Fruit fly (Drosophila melanogaster) whole organism, embryonic: ENCODE data around the gene CG43867.

Source experiments
- Awh ChIP-seq: fragments of 200-800 bp; sonication (Bioruptor generic); IDR thresholded peaks from 2 replicates; pipeline ENCODE4, ENCODE4 v1.3.6; 2022; ENCODE audit warnings: missing biosample characterization, missing genetic modification characterization
- CG10209 ChIP-seq: fragments of 200-800 bp; sonication (Bioruptor generic); optimal IDR thresholded peaks from 3 replicates; lab custom pipeline; 2017; ENCODE audit warnings: missing biosample characterization, mild to moderate bottlenecking, missing genetic modification characterization, missing genetic modification reagents
- CG11723 ChIP-seq: fragments of 200-800 bp; sonication (Bioruptor generic); optimal IDR thresholded peaks from 2 replicates; lab custom pipeline; 2017; ENCODE audit warnings: missing biosample characterization, mild to moderate bottlenecking, missing genetic modification characterization
- CG12219 ChIP-seq: fragments of 200-800 bp; sonication (Bioruptor generic); optimal IDR thresholded peaks from 3 replicates; lab custom pipeline; 2018; ENCODE audit warnings: missing biosample characterization, mild to moderate bottlenecking, missing genetic modification characterization
- CG12769 ChIP-seq: fragments of 200-800 bp; sonication (Bioruptor generic); optimal IDR thresholded peaks from 2 replicates; lab custom pipeline; 2019; ENCODE audit warnings: missing biosample characterization, mild to moderate bottlenecking, missing genetic modification characterization, moderate library complexity
- CG13424 ChIP-seq: fragments of 200-800 bp; sonication (Bioruptor generic); optimal IDR thresholded peaks from 2 replicates; lab custom pipeline; 2019; ENCODE audit warnings: missing biosample characterization, mild to moderate bottlenecking, missing genetic modification characterization, moderate library complexity
- CG15601 ChIP-seq: fragments of 200-800 bp; sonication (Bioruptor generic); optimal IDR thresholded peaks from 3 replicates; lab custom pipeline; 2019; ENCODE audit warnings: missing biosample characterization, mild to moderate bottlenecking, missing genetic modification characterization, moderate library complexity
- CG17912 ChIP-seq: fragments of 200-800 bp; sonication (Bioruptor generic); optimal IDR thresholded peaks from 2 replicates; lab custom pipeline; 2018; ENCODE audit warnings: missing biosample characterization, mild to moderate bottlenecking, missing genetic modification characterization
- CG18619 ChIP-seq: fragments of 200-800 bp; sonication (Bioruptor generic); optimal IDR thresholded peaks from 3 replicates; lab custom pipeline; 2017; ENCODE audit warnings: missing biosample characterization, mild to moderate bottlenecking, missing genetic modification characterization
- CG3065 ChIP-seq: fragments of 200-800 bp; sonication (Bioruptor generic); optimal IDR thresholded peaks from 2 replicates; lab custom pipeline; 2016; ENCODE audit warnings: missing biosample characterization, missing genetic modification characterization
- CG31365 ChIP-seq: fragments of 200-800 bp; sonication (Bioruptor generic); optimal IDR thresholded peaks from 2 replicates; lab custom pipeline; 2018; ENCODE audit warnings: missing biosample characterization, mild to moderate bottlenecking, missing genetic modification characterization
- CG32532 ChIP-seq: fragments of 200-800 bp; sonication (Bioruptor generic); IDR thresholded peaks from 2 replicates; pipeline ENCODE4 v1.3.6; 2022; ENCODE audit warnings: missing biosample characterization, missing genetic modification characterization
- CG33213 ChIP-seq: fragments of 200-800 bp; sonication (Bioruptor generic); optimal IDR thresholded peaks from 3 replicates; lab custom pipeline; 2016; ENCODE audit warnings: missing biosample characterization, missing genetic modification characterization
- CG33557 ChIP-seq: fragments of 200-800 bp; sonication (Bioruptor generic); optimal IDR thresholded peaks from 2 replicates; lab custom pipeline; 2019; ENCODE audit warnings: missing biosample characterization, mild to moderate bottlenecking, missing genetic modification characterization, moderate library complexity
- CG4617 ChIP-seq: fragments of 200-800 bp; sonication (Bioruptor generic); optimal IDR thresholded peaks from 3 replicates; lab custom pipeline; 2016; ENCODE audit warnings: missing biosample characterization, missing genetic modification characterization, borderline replicate concordance
- CG4820 ChIP-seq: fragments of 200-800 bp; sonication (Bioruptor generic); optimal IDR thresholded peaks from 3 replicates; lab custom pipeline; 2016; ENCODE audit warnings: missing biosample characterization, missing genetic modification characterization
- CG6654 ChIP-seq: fragments of 200-800 bp; sonication (Bioruptor generic); optimal IDR thresholded peaks from 2 replicates; lab custom pipeline; 2017; ENCODE audit warnings: missing biosample characterization, mild to moderate bottlenecking, missing genetic modification characterization
- CG6683 ChIP-seq: fragments of 200-800 bp; sonication (Bioruptor generic); optimal IDR thresholded peaks from 2 replicates; lab custom pipeline; 2017; ENCODE audit warnings: missing biosample characterization, mild to moderate bottlenecking, missing genetic modification characterization, missing genetic modification reagents
- CG7271 ChIP-seq: fragments of 200-800 bp; sonication (Bioruptor generic); optimal IDR thresholded peaks from 2 replicates; lab custom pipeline; 2018; ENCODE audit warnings: missing biosample characterization, mild to moderate bottlenecking, missing genetic modification characterization, moderate library complexity
- CG8290 ChIP-seq, 3 experiments: fragments of 200-800 bp; sonication (Bioruptor generic); optimal IDR thresholded peaks; 2 replicates each; lab custom pipeline; 2016 to 2019; ENCODE audit warnings: missing biosample characterization in 3 of 3, missing genetic modification characterization in 3 of 3, mild to moderate bottlenecking in 2 of 3, moderate library complexity in 1 of 3
- CG9609 ChIP-seq: fragments of 200-800 bp; sonication (Bioruptor generic); optimal IDR thresholded peaks from 3 replicates; lab custom pipeline; 2016; ENCODE audit warnings: missing biosample characterization, missing genetic modification characterization
- Dbx ChIP-seq: fragments of 200-800 bp; sonication (Bioruptor generic); IDR thresholded peaks from 3 replicates; pipeline ENCODE4 v1.3.6; 2022; ENCODE audit warnings: missing biosample characterization, missing genetic modification characterization
- E2f2 ChIP-seq: fragments of 200-800 bp; sonication (Bioruptor generic); IDR thresholded peaks from 2 replicates; pipeline ENCODE4 v1.3.6; 2022; ENCODE audit warnings: missing biosample characterization, missing genetic modification characterization
- Ets97D ChIP-seq: fragments of 200-800 bp; sonication (Bioruptor generic); optimal IDR thresholded peaks from 3 replicates; lab custom pipeline; 2016; ENCODE audit warnings: missing biosample characterization, missing genetic modification characterization
- Hr3 ChIP-seq: fragments of 200-800 bp; sonication (Bioruptor generic); optimal IDR thresholded peaks from 3 replicates; lab custom pipeline; 2016; ENCODE audit warnings: missing biosample characterization, missing genetic modification characterization
- Hr51 ChIP-seq, 2 experiments: fragments of 200-800 bp; sonication (Bioruptor generic); optimal IDR thresholded peaks; 2 replicates in 1 of 2; 3 replicates in 1 of 2; lab custom pipeline; 2016 to 2018; ENCODE audit warnings: missing biosample characterization in 2 of 2, missing genetic modification characterization in 2 of 2, mild to moderate bottlenecking in 1 of 2, moderate library complexity in 1 of 2
- MTF-1 ChIP-seq: fragments of 200-800 bp; sonication (Bioruptor generic); optimal IDR thresholded peaks from 2 replicates; lab custom pipeline; 2018; ENCODE audit warnings: missing biosample characterization, mild to moderate bottlenecking, missing genetic modification characterization, borderline replicate concordance
- Nf-YC ChIP-seq: fragments of 200-800 bp; optimal IDR thresholded peaks from 3 replicates; lab custom pipeline; 2019; ENCODE audit warnings: missing biosample characterization, mild to moderate bottlenecking, missing genetic modification characterization, moderate library complexity
- PHDP ChIP-seq: fragments of 200-800 bp; sonication (Bioruptor generic); optimal IDR thresholded peaks from 3 replicates; lab custom pipeline; 2018; ENCODE audit warnings: missing biosample characterization, mild to moderate bottlenecking, missing genetic modification characterization, moderate library complexity
- Rx ChIP-seq: fragments of 200-800 bp; sonication (Bioruptor generic); IDR thresholded peaks from 2 replicates; pipeline ENCODE4 v1.3.6; 2022; ENCODE audit warnings: missing biosample characterization, missing genetic modification characterization
- al ChIP-seq: fragments of 200-800 bp; sonication (Bioruptor generic); IDR thresholded peaks from 2 replicates; pipeline ENCODE4 v1.3.6; 2022; ENCODE audit warnings: missing biosample characterization, missing genetic modification characterization
- aop ChIP-seq: fragments of 200-800 bp; sonication (Bioruptor generic); IDR thresholded peaks from 2 replicates; pipeline ENCODE4 v1.3.6; 2022; ENCODE audit warnings: missing biosample characterization, missing genetic modification characterization
- cas ChIP-seq: fragments of 200-800 bp; sonication (Bioruptor generic); IDR thresholded peaks from 2 replicates; pipeline ENCODE4 v1.3.6; 2022; ENCODE audit warnings: missing biosample characterization, missing genetic modification characterization
- cwo ChIP-seq: fragments of 200-800 bp; sonication (Bioruptor generic); optimal IDR thresholded peaks from 3 replicates; lab custom pipeline; 2017; ENCODE audit warnings: missing biosample characterization, missing genetic modification characterization, mild to moderate bottlenecking, moderate library complexity, missing genetic modification reagents
- disco-r ChIP-seq: fragments of 200-800 bp; sonication (Bioruptor generic); optimal IDR thresholded peaks from 2 replicates; lab custom pipeline; 2016; ENCODE audit warnings: missing biosample characterization, missing genetic modification characterization
- exex ChIP-seq: fragments of 200-800 bp; sonication (Bioruptor generic); optimal IDR thresholded peaks from 4 replicates; lab custom pipeline; 2018; ENCODE audit warnings: missing biosample characterization, mild to moderate bottlenecking, missing genetic modification characterization, moderate library complexity
- fd64A ChIP-seq: fragments of 200-800 bp; sonication (Bioruptor generic); optimal IDR thresholded peaks from 3 replicates; lab custom pipeline; 2018; ENCODE audit warnings: missing biosample characterization, mild to moderate bottlenecking, missing genetic modification characterization
- hbn ChIP-seq: fragments of 200-800 bp; sonication (Bioruptor generic); IDR thresholded peaks from 2 replicates; pipeline ENCODE4 v1.3.6; 2022; ENCODE audit warnings: missing biosample characterization, missing genetic modification characterization; ENCODE audit not compliant: partially characterized antibody
- hkb ChIP-seq, 2 experiments: fragments of 200-800 bp in 1 of 2; fragments of >200 bp in 1 of 2; sonication (Bioruptor generic) in 1 of 2; IDR thresholded peaks in 1 of 2; optimal IDR thresholded peaks in 1 of 2; 2 replicates each; pipeline versions ENCODE4 v1.3.6 to Lab custom; 2017 to 2022; ENCODE audit warnings: missing biosample characterization in 1 of 2, missing genetic modification characterization in 1 of 2
- lab ChIP-seq: fragments of 200-800 bp; sonication (Bioruptor generic); optimal IDR thresholded peaks from 3 replicates; lab custom pipeline; 2017; ENCODE audit warnings: missing biosample characterization, missing genetic modification characterization, mild to moderate bottlenecking, moderate library complexity, missing genetic modification reagents
- maf-S ChIP-seq: fragments of 200-800 bp; sonication (Bioruptor generic); optimal IDR thresholded peaks from 2 replicates; lab custom pipeline; 2016; ENCODE audit warnings: missing biosample characterization, missing genetic modification characterization
- nau ChIP-seq: fragments of 200-800 bp; sonication (Bioruptor generic); optimal IDR thresholded peaks from 3 replicates; lab custom pipeline; 2017; ENCODE audit warnings: missing biosample characterization, mild to moderate bottlenecking, missing genetic modification characterization, missing genetic modification reagents
- p53 ChIP-seq: fragments of 200-800 bp; sonication (Bioruptor generic); optimal IDR thresholded peaks from 2 replicates; lab custom pipeline; 2016; ENCODE audit warnings: missing biosample characterization, missing genetic modification characterization
- phol ChIP-seq: fragments of 200-800 bp; sonication (Bioruptor generic); optimal IDR thresholded peaks from 3 replicates; lab custom pipeline; 2018; ENCODE audit warnings: missing biosample characterization, mild to moderate bottlenecking, missing genetic modification characterization, moderate library complexity
- prd ChIP-seq, 3 experiments: fragments of >200 bp in 2 of 3; fragments of 200-800 bp in 1 of 3; sonication (Bioruptor generic) in 1 of 3; optimal IDR thresholded peaks in 2 of 3; IDR thresholded peaks in 1 of 3; 2 replicates in 2 of 3; 3 replicates in 1 of 3; pipeline versions ENCODE4 v1.3.6 to Lab custom; 2017 to 2022; ENCODE audit warnings: missing biosample characterization in 1 of 3, missing genetic modification characterization in 1 of 3
- psq ChIP-seq: fragments of 200-800 bp; sonication (Bioruptor generic); optimal IDR thresholded peaks from 2 replicates; lab custom pipeline; 2017; ENCODE audit warnings: missing biosample characterization, missing genetic modification characterization
- shn ChIP-seq: fragments of 200-800 bp; sonication (Bioruptor generic); optimal IDR thresholded peaks from 3 replicates; lab custom pipeline; 2016; ENCODE audit warnings: missing biosample characterization, missing genetic modification characterization
- tna ChIP-seq: fragments of 200-800 bp; sonication (Bioruptor generic); IDR thresholded peaks from 2 replicates; pipeline ENCODE4 v1.3.6; 2022; ENCODE audit warnings: missing biosample characterization, missing genetic modification characterization; ENCODE audit not compliant: partially characterized antibody
- zen ChIP-seq: fragments of 200-800 bp; sonication (Bioruptor generic); optimal IDR thresholded peaks from 3 replicates; lab custom pipeline; 2018; ENCODE audit warnings: missing biosample characterization, mild to moderate bottlenecking, missing genetic modification characterization, moderate library complexity

Gene CG43867

dm6 chrX:843489-843888 is 84.3 kb downstream of the CG43867 start (continued):
- TF ChIP-seq MTF-1 (GFP tag; lab: Kevin White, UChicago): no peak
- no peak for TF ChIP-seq hbn
- peak; percentile 2 for TF ChIP-seq CG18619
- no peak for TF ChIP-seq CG7271
- no peak for TF ChIP-seq lab (GFP tag; lab: Kevin White, UChicago)
- no peak for TF ChIP-seq E2f2 (GFP tag; lab: Robert Waterston, UW)
- TF ChIP-seq Rx (GFP tag; lab: Robert Waterston, UW): no peak
- no peak for TF ChIP-seq CG32532 (GFP tag; lab: Robert Waterston, UW)
- no peak for TF ChIP-seq p53
- TF ChIP-seq psq: no peak
- no peak for TF ChIP-seq Ets97D (GFP tag; lab: Kevin White, UChicago)
- TF ChIP-seq CG11723 (GFP tag; lab: Kevin White, UChicago): no peak
- no peak for TF ChIP-seq hkb (optimal IDR thresholded peaks at IDR 0.05; lab: Kevin White, UChicago)
- no peak for TF ChIP-seq hkb (GFP tag; IDR thresholded peaks at IDR 0.05; lab: Robert Waterston, UW)
- no peak for TF ChIP-seq CG9609 (GFP tag; lab: Kevin White, UChicago)
- no peak for TF ChIP-seq CG12219 (GFP tag; lab: Kevin White, UChicago)
- TF ChIP-seq nau (GFP tag; lab: Kevin White, UChicago): no peak
- no peak for TF ChIP-seq CG33213 (GFP tag; lab: Kevin White, UChicago)
- no peak for TF ChIP-seq Nf-YC
- no peak for TF ChIP-seq PHDP (tag; lab: Kevin White, UChicago)
- no peak for TF ChIP-seq CG17912 (GFP tag; lab: Kevin White, UChicago)
- no peak for TF ChIP-seq prd (optimal IDR thresholded peaks at IDR 0.05; lab: Kevin White, UChicago)
- peak; percentile 53; the same call in 2 of the 3 replicates for TF ChIP-seq prd (GFP tag; IDR thresholded peaks at IDR 0.05; lab: Robert Waterston, UW)
- no peak for TF ChIP-seq CG33557 (GFP tag; lab: Kevin White, UChicago)
- no peak for TF ChIP-seq Awh (GFP tag; lab: Robert Waterston, UW)
- TF ChIP-seq CG6654 (GFP tag; lab: Kevin White, UChicago): no peak
- TF ChIP-seq CG10209 (GFP tag; lab: Kevin White, UChicago): no peak
- no peak for TF ChIP-seq cas (GFP tag; lab: Robert Waterston, UW)
- no peak for TF ChIP-seq CG4820 (GFP tag; lab: Kevin White, UChicago)
- TF ChIP-seq tna (GFP tag; lab: Robert Waterston, UW): peak; percentile 38; the same call in 1 of the 2 replicates
- TF ChIP-seq CG31365 (tag; lab: Kevin White, UChicago): no peak
- no peak for TF ChIP-seq CG12769
- TF ChIP-seq zen (tag; lab: Kevin White, UChicago): no peak
- peak; percentile 13 for TF ChIP-seq CG13424
- TF ChIP-seq CG4617 (GFP tag; lab: Kevin White, UChicago): no peak
- no peak for TF ChIP-seq cwo (GFP tag; lab: Kevin White, UChicago)
- TF ChIP-seq CG8290 (GFP tag; optimal IDR thresholded peaks at IDR 0.05; lab: Kevin White, UChicago): no peak
- TF ChIP-seq CG8290 (tag; optimal IDR thresholded peaks at IDR 0.05; lab: Kevin White, UChicago): no peak
- no peak for TF ChIP-seq CG3065 (GFP tag; lab: Kevin White, UChicago)
- TF ChIP-seq CG15601 (tag; lab: Kevin White, UChicago): no peak
- no peak for TF ChIP-seq fd64A (GFP tag; lab: Kevin White, UChicago)
- no peak for TF ChIP-seq disco-r (GFP tag; lab: Kevin White, UChicago)
- no peak for TF ChIP-seq maf-S
- no peak for TF ChIP-seq shn (GFP tag; lab: Kevin White, UChicago)
- no peak for TF ChIP-seq CG6683
- TF ChIP-seq Dbx (GFP tag; lab: Robert Waterston, UW): no peak
- peak; percentile 58 for TF ChIP-seq phol (tag; lab: Kevin White, UChicago)
- peak; percentile 13; the same call in 1 of the 2 replicates for TF ChIP-seq al (GFP tag; lab: Robert Waterston, UW)
- no peak for TF ChIP-seq exex (tag; lab: Kevin White, UChicago)
- TF ChIP-seq Hr3 (GFP tag; lab: Kevin White, UChicago): no peak
- peak in 1 of 2 experiments; percentile 50 for TF ChIP-seq Hr51 (GFP tag; optimal IDR thresholded peaks at IDR 0.05; lab: Kevin White, UChicago)
- no peak for TF ChIP-seq aop (GFP tag; lab: Robert Waterston, UW)
